Worm (Caenorhabditis elegans) whole organism, L4 larva: ENCODE data around the gene F28H7.3.

Source experiments
- D1046.2 ChIP-seq: fragments of 200-800 bp; sonication (Bioruptor generic); IDR thresholded peaks from 2 replicates; pipeline ENCODE4 v1.3.6; 2022; ENCODE audit warnings: missing genetic modification characterization, missing compliant biosample characterization
- F37D6.2 ChIP-seq: sonication (generic microtip); optimal IDR thresholded peaks from 2 replicates; lab custom pipeline; 2016; ENCODE audit warnings: mild to moderate bottlenecking, missing genetic modification characterization, missing compliant biosample characterization
- R02D3.7 ChIP-seq: fragments of 150-350 bp; sonication (generic microtip); optimal IDR thresholded peaks from 3 replicates; lab custom pipeline; 2014; ENCODE audit warnings: missing biosample characterization, missing genetic modification characterization
- T20F7.1 ChIP-seq: fragments of 200-800 bp; sonication (Bioruptor generic); optimal IDR thresholded peaks from 2 replicates; lab custom pipeline; 2018; ENCODE audit warnings: mild to moderate bottlenecking, missing genetic modification characterization, missing compliant biosample characterization
- Y75B8A.6 ChIP-seq: fragments of 200-800 bp; sonication (Bioruptor generic); IDR thresholded peaks from 2 replicates; pipeline ENCODE4 v1.3.6; 2022; ENCODE audit warnings: missing genetic modification reagents, missing genetic modification characterization, missing compliant biosample characterization
- ZK337.2 ChIP-seq: fragments of 200-800 bp; sonication (Bioruptor generic); IDR thresholded peaks from 2 replicates; pipeline ENCODE4 v1.3.6; 2022; ENCODE audit warnings: missing genetic modification reagents, missing genetic modification characterization, missing compliant biosample characterization
- ZK546.5 ChIP-seq, 2 experiments: sonication (generic microtip); optimal IDR thresholded peaks; 2 replicates each; lab custom pipeline; 2017; ENCODE audit warnings: missing biosample characterization in 2 of 2, missing genetic modification characterization in 2 of 2
- ama-1 ChIP-seq: fragments of 150-350 bp; optimal IDR thresholded peaks from 2 replicates; lab custom pipeline; 2014; ENCODE audit warnings: inconsistent platforms, mixed read lengths
- ceh-32 ChIP-seq: sonication (generic microtip); optimal IDR thresholded peaks from 2 replicates; lab custom pipeline; 2016; ENCODE audit warnings: mild to moderate bottlenecking, missing genetic modification characterization, missing compliant biosample characterization; ENCODE audit not compliant: poor library complexity
- ceh-82 ChIP-seq: sonication (generic microtip); optimal IDR thresholded peaks from 2 replicates; lab custom pipeline; 2017; ENCODE audit warnings: missing biosample characterization, missing genetic modification characterization
- ces-1 ChIP-seq: fragments of 150-350 bp; sonication (generic microtip); optimal IDR thresholded peaks from 4 replicates; lab custom pipeline; 2014; ENCODE audit warnings: missing biosample characterization, missing genetic modification reagents, missing genetic modification characterization
- daf-12 ChIP-seq: fragments of 150-350 bp; optimal IDR thresholded peaks from 2 replicates; lab custom pipeline; 2014; ENCODE audit warnings: missing biosample characterization, missing genetic modification reagents, missing genetic modification characterization
- dpl-1 ChIP-seq: fragments of 150-350 bp; optimal IDR thresholded peaks from 2 replicates; lab custom pipeline; 2014; ENCODE audit warnings: missing biosample characterization, missing genetic modification reagents, missing genetic modification characterization
- duxl-1 ChIP-seq: sonication (generic microtip); optimal IDR thresholded peaks from 2 replicates; lab custom pipeline; 2016; ENCODE audit warnings: mild to moderate bottlenecking, missing genetic modification characterization, moderate library complexity, missing compliant biosample characterization; ENCODE audit not compliant: poor library complexity
- fos-1 ChIP-seq: fragments of 150-350 bp; optimal IDR thresholded peaks from 2 replicates; lab custom pipeline; 2014; ENCODE audit warnings: missing biosample characterization, missing genetic modification characterization
- jun-1 ChIP-seq: fragments of 150-350 bp; optimal IDR thresholded peaks from 2 replicates; lab custom pipeline; 2014; ENCODE audit warnings: missing biosample characterization, missing genetic modification reagents, missing genetic modification characterization
- lim-7 ChIP-seq: fragments of 200-800 bp; sonication (Bioruptor generic); IDR thresholded peaks from 2 replicates; pipeline ENCODE4 v1.3.6; 2022; ENCODE audit warnings: missing genetic modification characterization, missing compliant biosample characterization
- lin-1 ChIP-seq: fragments of 200-800 bp; sonication (Bioruptor generic); IDR thresholded peaks from 2 replicates; pipeline ENCODE4 v1.3.6; 2022; ENCODE audit warnings: missing genetic modification reagents, missing genetic modification characterization, missing compliant biosample characterization
- lin-13 ChIP-seq: fragments of 150-350 bp; optimal IDR thresholded peaks from 2 replicates; lab custom pipeline; 2014; ENCODE audit warnings: missing biosample characterization, missing genetic modification reagents, missing genetic modification characterization
- lin-15B ChIP-seq: fragments of 150-350 bp; sonication (generic microtip); optimal IDR thresholded peaks from 3 replicates; lab custom pipeline; 2014; ENCODE audit warnings: missing biosample characterization, missing genetic modification characterization
- lin-39 ChIP-seq: fragments of 150-350 bp; optimal IDR thresholded peaks from 2 replicates; lab custom pipeline; 2014; ENCODE audit warnings: missing biosample characterization, missing genetic modification reagents, missing genetic modification characterization
- lir-3 ChIP-seq: sonication (generic microtip); optimal IDR thresholded peaks from 2 replicates; lab custom pipeline; 2016; ENCODE audit warnings: mild to moderate bottlenecking, missing genetic modification characterization, missing compliant biosample characterization
- madf-5 ChIP-seq, 2 experiments: fragments of 200-800 bp; sonication (Bioruptor generic); IDR thresholded peaks; 2 replicates each; pipeline ENCODE4 v1.3.6; 2022; ENCODE audit warnings: missing compliant biosample characterization in 2 of 2, missing genetic modification characterization in 2 of 2
- mdl-1 ChIP-seq, 2 experiments: fragments of 150-350 bp in 1 of 2; sonication (generic microtip) in 1 of 2; optimal IDR thresholded peaks; 2 replicates each; lab custom pipeline; 2014 to 2017; ENCODE audit warnings: missing biosample characterization in 2 of 2, missing genetic modification characterization in 2 of 2
- mep-1 ChIP-seq: fragments of 150-350 bp; sonication (generic microtip); optimal IDR thresholded peaks from 3 replicates; lab custom pipeline; 2014; ENCODE audit warnings: missing biosample characterization, missing genetic modification characterization
- mes-2 ChIP-seq: sonication (generic microtip); optimal IDR thresholded peaks from 2 replicates; lab custom pipeline; 2016; ENCODE audit warnings: missing genotype, mild to moderate bottlenecking, missing genetic modification characterization, missing compliant biosample characterization; ENCODE audit not compliant: poor library complexity, severe bottlenecking
- mxl-2 ChIP-seq: fragments of 200-800 bp; sonication (Bioruptor generic); conservative IDR thresholded peaks from 2 replicates; pipeline ENCODE4 v1.3.6; 2022; ENCODE audit warnings: missing genetic modification reagents, missing genetic modification characterization, missing compliant biosample characterization
- nhr-10 ChIP-seq: fragments of 150-350 bp; optimal IDR thresholded peaks from 2 replicates; lab custom pipeline; 2014; ENCODE audit warnings: missing biosample characterization, missing genetic modification characterization
- nhr-237 ChIP-seq: sonication (generic microtip); optimal IDR thresholded peaks from 2 replicates; lab custom pipeline; 2017; ENCODE audit warnings: missing biosample characterization, missing genetic modification characterization
- nhr-25 ChIP-seq: sonication (generic microtip); optimal IDR thresholded peaks from 2 replicates; lab custom pipeline; 2017; ENCODE audit warnings: missing genetic modification characterization, mild to moderate bottlenecking, missing compliant biosample characterization, antibody characterized with exemption, moderate library complexity, borderline replicate concordance; ENCODE audit not compliant: insufficient read depth
- nhr-28 ChIP-seq: fragments of 150-350 bp; optimal IDR thresholded peaks from 2 replicates; lab custom pipeline; 2014; ENCODE audit warnings: missing biosample characterization, missing genetic modification characterization
- nhr-48 ChIP-seq: sonication (generic microtip); optimal IDR thresholded peaks from 2 replicates; lab custom pipeline; 2016; ENCODE audit warnings: mild to moderate bottlenecking, missing genetic modification characterization, missing compliant biosample characterization
- nhr-76 ChIP-seq: fragments of 150-350 bp; optimal IDR thresholded peaks from 2 replicates; lab custom pipeline; 2014; ENCODE audit warnings: missing biosample characterization, missing genetic modification characterization
- nhr-77 ChIP-seq: fragments of 150-350 bp; optimal IDR thresholded peaks from 2 replicates; lab custom pipeline; 2014; ENCODE audit warnings: missing biosample characterization, missing genetic modification characterization
- pha-4 ChIP-seq, 2 experiments: fragments of 150-350 bp in 1 of 2; fragments of 200-800 bp in 1 of 2; sonication (Bioruptor generic) in 1 of 2; IDR thresholded peaks in 1 of 2; optimal IDR thresholded peaks in 1 of 2; 2 replicates each; pipeline versions ENCODE4 v1.3.6 to Lab custom; 2014 to 2022; ENCODE audit warnings: missing genetic modification characterization in 2 of 2, missing genetic modification reagents in 2 of 2, missing biosample characterization in 1 of 2, missing compliant biosample characterization in 1 of 2
- rbr-2 ChIP-seq: sonication (generic microtip); optimal IDR thresholded peaks from 2 replicates; lab custom pipeline; 2016; ENCODE audit warnings: missing genotype, missing genetic modification characterization, missing compliant biosample characterization
- snpc-4 ChIP-seq: fragments of 150-350 bp; optimal IDR thresholded peaks from 2 replicates; lab custom pipeline; 2014; ENCODE audit warnings: missing biosample characterization, missing genetic modification characterization
- tra-1 ChIP-seq: fragments of 200-800 bp; sonication (Bioruptor generic); IDR thresholded peaks from 2 replicates; pipeline ENCODE4 v1.3.6; 2022; ENCODE audit warnings: missing genetic modification reagents, missing genetic modification characterization, missing compliant biosample characterization
- unc-130 ChIP-seq: sonication (generic microtip); optimal IDR thresholded peaks from 2 replicates; lab custom pipeline; 2016; ENCODE audit warnings: missing genetic modification reagents, missing genetic modification characterization, missing compliant biosample characterization
- unc-62 ChIP-seq, 3 experiments: fragments of 150-350 bp in 1 of 3; sonication (generic microtip); optimal IDR thresholded peaks in 2 of 3; peaks in 1 of 3; 1 replicate in 1 of 3; 2 replicates in 2 of 3; lab custom pipeline; 2014 to 2017; ENCODE audit warnings: missing biosample characterization in 3 of 3, missing genetic modification characterization in 3 of 3, missing genetic modification reagents in 3 of 3, missing genotype in 1 of 3
- vab-7 ChIP-seq: fragments of 200-800 bp; sonication (Bioruptor generic); IDR thresholded peaks from 2 replicates; pipeline ENCODE4 v1.3.6; 2022; ENCODE audit warnings: missing genetic modification reagents, missing genetic modification characterization, missing compliant biosample characterization
- zfp-2 ChIP-seq: sonication (generic microtip); optimal IDR thresholded peaks from 2 replicates; lab custom pipeline; 2016; ENCODE audit warnings: mild to moderate bottlenecking, missing genetic modification characterization, missing compliant biosample characterization
- ztf-7 ChIP-seq: fragments of 150-350 bp; optimal IDR thresholded peaks from 2 replicates; lab custom pipeline; 2014; ENCODE audit warnings: missing biosample characterization, missing genetic modification characterization

Gene F28H7.3

DNA sequence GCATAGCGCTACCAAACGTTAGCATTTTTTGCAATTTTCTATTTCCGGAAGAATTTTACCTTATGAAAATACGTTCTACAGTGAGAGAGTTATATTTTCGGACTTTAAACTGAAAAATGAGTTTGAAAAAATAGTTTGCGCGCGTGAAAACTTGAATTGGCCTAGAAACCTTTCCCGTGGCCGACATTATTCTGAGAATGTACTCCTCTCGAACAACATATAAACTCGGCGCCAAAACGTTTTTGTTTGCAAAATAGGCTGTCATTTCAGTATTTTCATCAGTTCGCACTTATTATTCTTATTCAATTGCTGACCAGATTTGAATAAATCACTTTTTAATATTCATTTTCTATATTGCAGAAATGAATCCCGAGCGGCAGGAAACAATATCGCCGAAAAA, 13.8 kb downstream of the F28H7.3 start, which contains the start of the genes mre-11 and wdr-5.3 (continued):
- TF ChIP-seq ama-1 (lab: Kevin White, UChicago) (no peak), lin-39 (tag; lab: Kevin White, UChicago) (no peak), ZK546.5 (tag; optimal IDR thresholded peaks at IDR 0.05; lab: Kevin White, UChicago) (no peak), lin-1 (no peak), nhr-48 (tag; lab: Kevin White, UChicago) (no peak), unc-62 (GFP tag; optimal IDR thresholded peaks at IDR 0.05 in 1 of 2; lab: Kevin White, UChicago) (no peak), unc-62 (tag; optimal IDR thresholded peaks at IDR 0.05; lab: Kevin White, UChicago) (no peak), lin-13 (GFP tag; lab: Kevin White, UChicago) (no peak), nhr-237 (tag; lab: Kevin White, UChicago) (no peak), pha-4 (GFP tag; IDR thresholded peaks at IDR 0.05; lab: Robert Waterston, UW) (no peak), pha-4 (tag; optimal IDR thresholded peaks at IDR 0.05; lab: Kevin White, UChicago) (no peak), lim-7 (no peak), rbr-2 (tag; lab: Kevin White, UChicago) (peak; percentile 7), mes-2 (peak; percentile 98), nhr-28 (tag; lab: Kevin White, UChicago) (peak; percentile 18), T20F7.1 (peak; percentile 28), fos-1 (no peak), nhr-77 (tag; lab: Kevin White, UChicago) (no peak), ces-1 (GFP tag; lab: Kevin White, UChicago) (no peak), jun-1 (no peak), nhr-25 (no peak), duxl-1 (tag; lab: Kevin White, UChicago) (peak; percentile 18), ceh-32 (tag; lab: Kevin White, UChicago) (no peak), ZK337.2 (GFP tag; lab: Robert Waterston, UW) (peak; percentile 74), daf-12 (tag; lab: Kevin White, UChicago) (no peak), mxl-2 (GFP tag; lab: Robert Waterston, UW) (no peak), lin-15B (tag; lab: Kevin White, UChicago) (no peak), dpl-1 (GFP tag; lab: Kevin White, UChicago) (peak; percentile 94), mep-1 (no peak), unc-130 (GFP tag; lab: Kevin White, UChicago) (peak; percentile 59), F37D6.2 (tag; lab: Kevin White, UChicago) (no peak), madf-5 (GFP tag; IDR thresholded peaks at IDR 0.05; lab: Robert Waterston, UW) (no peak), mdl-1 (tag; optimal IDR thresholded peaks at IDR 0.05; lab: Kevin White, UChicago) (peak in 1 of 2 experiments; percentile 6), vab-7 (GFP tag; lab: Robert Waterston, UW) (no peak), ceh-82 (tag; lab: Kevin White, UChicago) (no peak), Y75B8A.6 (no peak), ztf-7 (no peak), nhr-76 (no peak), tra-1 (GFP tag; lab: Robert Waterston, UW) (no peak), R02D3.7 (tag; lab: Kevin White, UChicago) (no peak), zfp-2 (tag; lab: Kevin White, UChicago) (no peak), nhr-10 (tag; lab: Kevin White, UChicago) (no peak), D1046.2 (GFP tag; lab: Robert Waterston, UW) (no peak), lir-3 (no peak), snpc-4 (tag; lab: Kevin White, UChicago) (no peak)
